5 fruit fly cellular contexts compared by ENCODE assay signal in the genomic region with DNA sequence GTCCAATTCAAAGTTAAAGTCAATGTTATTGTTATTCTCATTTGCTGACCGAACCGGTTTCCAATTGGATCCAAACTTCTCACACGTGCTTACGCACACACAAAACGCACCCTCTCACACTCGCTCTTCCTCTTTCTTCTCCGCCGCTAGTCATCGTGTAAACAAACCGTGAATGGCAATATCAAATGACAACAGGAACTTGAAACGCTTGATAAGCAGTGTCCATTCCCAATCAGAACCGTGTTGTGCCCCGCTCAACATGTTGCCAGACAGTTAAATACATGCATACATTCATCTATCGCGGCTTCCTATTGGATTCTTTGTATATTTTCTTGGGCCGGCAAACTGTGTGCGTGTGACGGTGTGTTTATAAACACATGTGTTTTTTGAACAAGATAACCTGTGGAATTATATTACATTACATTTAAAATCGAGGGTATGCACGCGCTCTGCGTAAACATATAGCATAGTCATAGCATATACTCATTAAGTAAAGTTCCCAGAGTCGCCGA.
TF ChIP-seq lines count a peak whose summit lies in the region.

No protein-coding gene starts in this region.

- no peak for TF ChIP-seq CTCF in whole organism, embryonic (GFP tag; optimal IDR thresholded peaks at IDR 0.05; lab: Kevin White, UChicago)

TF ChIP-seq in whole organism, adult, 20 proteins besides CTCF, POLR2A, EP300 and RAD21:
- TF ChIP-seq pad (GFP tag; optimal IDR thresholded peaks at IDR 0.05; lab: Kevin White, UChicago) (peak; percentile 5), CG7101 (tag; optimal IDR thresholded peaks at IDR 0.05; lab: Kevin White, UChicago) (peak; percentile 4), cic (GFP tag; optimal IDR thresholded peaks at IDR 0.05; lab: Kevin White, UChicago) (peak; percentile 98), Mnt (GFP tag; optimal IDR thresholded peaks at IDR 0.05; lab: Kevin White, UChicago) (peak; percentile 96), cnc (optimal IDR thresholded peaks at IDR 0.05; lab: Kevin White, UChicago) (peak; percentile 43 to 44), bab1 (GFP tag; optimal IDR thresholded peaks at IDR 0.05; lab: Kevin White, UChicago) (peak; percentile 9), tj (GFP tag; optimal IDR thresholded peaks at IDR 0.05; lab: Kevin White, UChicago) (peak; percentile 82), ovo (GFP tag; optimal IDR thresholded peaks at IDR 0.05; lab: Kevin White, UChicago) (peak; percentile 73), CG11617 (GFP tag; optimal IDR thresholded peaks at IDR 0.05; lab: Kevin White, UChicago) (no peak), CG12768 (GFP tag; optimal IDR thresholded peaks at IDR 0.05; lab: Kevin White, UChicago) (no peak)

TF ChIP-seq in whole organism, embryonic, 481 proteins besides CTCF, POLR2A, EP300 and RAD21 (continues in another document):
- TF ChIP-seq tgo (GFP tag; IDR thresholded peaks at IDR 0.05; lab: Robert Waterston, UW) (no peak), wek (GFP tag; optimal IDR thresholded peaks at IDR 0.05; lab: Kevin White, UChicago) (peak; percentile 18), rib (GFP tag; IDR thresholded peaks at IDR 0.05; lab: Robert Waterston, UW) (0 out of 2 replicates have a peak, but pooled peaks have one; percentile 57), B-H2 (GFP tag; optimal IDR thresholded peaks at IDR 0.05; lab: Kevin White, UChicago) (peak; percentile 28), D19B (GFP tag; optimal IDR thresholded peaks at IDR 0.05; lab: Kevin White, UChicago) (peak; percentile 86), exex (tag; optimal IDR thresholded peaks at IDR 0.05; lab: Kevin White, UChicago) (peak; percentile 74), CG15073 (GFP tag; optimal IDR thresholded peaks at IDR 0.05; lab: Kevin White, UChicago) (no peak), BtbVII (GFP tag; optimal IDR thresholded peaks at IDR 0.05; lab: Kevin White, UChicago) (peak; percentile 60), CG7987 (GFP tag; optimal IDR thresholded peaks at IDR 0.05; lab: Kevin White, UChicago) (peak; percentile 59), en (GFP tag; optimal IDR thresholded peaks at IDR 0.05; lab: Kevin White, UChicago) (no peak), CG34376 (GFP tag; optimal IDR thresholded peaks at IDR 0.05; lab: Kevin White, UChicago) (peak; percentile 83), aop (GFP tag; IDR thresholded peaks at IDR 0.05; lab: Robert Waterston, UW) (no peak), CG17829 (tag; optimal IDR thresholded peaks at IDR 0.05; lab: Kevin White, UChicago) (peak; percentile 53), CG6683 (GFP tag; optimal IDR thresholded peaks at IDR 0.05; lab: Kevin White, UChicago) (peak; percentile 32), Xbp1 (GFP tag; optimal IDR thresholded peaks at IDR 0.05; lab: Kevin White, UChicago) (no peak), CG18262 (tag; optimal IDR thresholded peaks at IDR 0.05; lab: Kevin White, UChicago) (peak; percentile 11), CG13296 (GFP tag; optimal IDR thresholded peaks at IDR 0.05; lab: Kevin White, UChicago) (peak; percentile 45), CG12071 (GFP tag; optimal IDR thresholded peaks at IDR 0.05; lab: Kevin White, UChicago) (peak; percentile 41), pros (GFP tag; optimal IDR thresholded peaks at IDR 0.05; lab: Kevin White, UChicago) (peak; percentile 52)

TF ChIP-seq in whole organism, prepupa, 60 proteins besides CTCF, POLR2A, EP300 and RAD21:
- TF ChIP-seq svp (GFP tag; lab: Kevin White, UChicago) (peak; percentile 76), CG16779 (tag; optimal IDR thresholded peaks at IDR 0.05; lab: Kevin White, UChicago) (peak; percentile 47), CG6792 (GFP tag; optimal IDR thresholded peaks at IDR 0.05; lab: Kevin White, UChicago) (no peak), CG15336 (GFP tag; IDR thresholded peaks at IDR 0.05; lab: Robert Waterston, UW) (peak; percentile 28; the same call in 1 of the 2 replicates), dsx (GFP tag; optimal IDR thresholded peaks at IDR 0.05; lab: Kevin White, UChicago; ENCODE audit: poor library complexity, severe bottlenecking) (peak; percentile 20), Eip78C (GFP tag; lab: Kevin White, UChicago) (peak; percentile 62), fkh (GFP tag; optimal IDR thresholded peaks at IDR 0.05; lab: Kevin White, UChicago) (peak; percentile 96), CG10669 (GFP tag; optimal IDR thresholded peaks at IDR 0.05; lab: Kevin White, UChicago) (no peak), CG6854 (GFP tag; optimal IDR thresholded peaks at IDR 0.05; lab: Kevin White, UChicago) (peak; percentile 6)

TF ChIP-seq in whole organism, pupa, 21 proteins besides CTCF, POLR2A, EP300 and RAD21:
- TF ChIP-seq CG34367 (tag; optimal IDR thresholded peaks at IDR 0.05; lab: Kevin White, UChicago) (no peak), Ets98B (GFP tag; IDR thresholded peaks at IDR 0.05; lab: Robert Waterston, UW) (0 out of 2 replicates have a peak, but pooled peaks have one; percentile 16), EcR (GFP tag; optimal IDR thresholded peaks at IDR 0.05; lab: Kevin White, UChicago) (peak; percentile 34), Snoo (tag; optimal IDR thresholded peaks at IDR 0.05; lab: Kevin White, UChicago) (peak; percentile 27), CG14655 (GFP tag; optimal IDR thresholded peaks at IDR 0.05; lab: Kevin White, UChicago) (no peak), Pif1A (GFP tag; optimal IDR thresholded peaks at IDR 0.05; lab: Kevin White, UChicago) (no peak), CG10348 (GFP tag; IDR thresholded peaks at IDR 0.05; lab: Robert Waterston, UW) (no peak), CG4496 (GFP tag; IDR thresholded peaks at IDR 0.05; lab: Robert Waterston, UW) (no peak), CG13204 (GFP tag; optimal IDR thresholded peaks at IDR 0.05; lab: Kevin White, UChicago) (peak; percentile 90), CG8301 (tag; optimal IDR thresholded peaks at IDR 0.05; lab: Kevin White, UChicago) (no peak), CG15710 (tag; optimal IDR thresholded peaks at IDR 0.05; lab: Kevin White, UChicago) (no peak), CG12605 (GFP tag; IDR thresholded peaks at IDR 0.05; lab: Robert Waterston, UW) (no peak), CG9948 (tag; optimal IDR thresholded peaks at IDR 0.05; lab: Kevin White, UChicago) (no peak)

TF ChIP-seq in whole organism, wandering third instar larva, 38 proteins besides CTCF, POLR2A, EP300 and RAD21:
- TF ChIP-seq N (GFP tag; optimal IDR thresholded peaks at IDR 0.05; lab: Kevin White, UChicago): no peak
- no peak for TF ChIP-seq h (GFP tag; optimal IDR thresholded peaks at IDR 0.05; lab: Kevin White, UChicago)
- peak; percentile 14 for TF ChIP-seq Sp1 (GFP tag; optimal IDR thresholded peaks at IDR 0.05; lab: Kevin White, UChicago)
- no peak for TF ChIP-seq Rel (GFP tag; optimal IDR thresholded peaks at IDR 0.05; lab: Kevin White, UChicago)
- TF ChIP-seq Rel (tag; optimal IDR thresholded peaks at IDR 0.05; lab: Kevin White, UChicago): peak; percentile 48
- TF ChIP-seq GATAd (GFP tag; optimal IDR thresholded peaks at IDR 0.05; lab: Kevin White, UChicago): no peak
- no peak for TF ChIP-seq br (GFP tag; optimal IDR thresholded peaks at IDR 0.05; lab: Kevin White, UChicago)
- TF ChIP-seq rgr (GFP tag; optimal IDR thresholded peaks at IDR 0.05; lab: Kevin White, UChicago): peak; percentile 15
- no peak for TF ChIP-seq CrebA (GFP tag; optimal IDR thresholded peaks at IDR 0.05; lab: Kevin White, UChicago; ENCODE audit: borderline replicate concordance)
- TF ChIP-seq usp (GFP tag; optimal IDR thresholded peaks at IDR 0.05; lab: Kevin White, UChicago): no peak
- peak; percentile 8 for TF ChIP-seq psq (GFP tag; optimal IDR thresholded peaks at IDR 0.05; lab: Kevin White, UChicago)
- no peak for TF ChIP-seq tai (GFP tag; optimal IDR thresholded peaks at IDR 0.05; lab: Kevin White, UChicago)
